Worm (Caenorhabditis elegans): Measurements from ENCODE around the gene hrg-7.

DNA sequence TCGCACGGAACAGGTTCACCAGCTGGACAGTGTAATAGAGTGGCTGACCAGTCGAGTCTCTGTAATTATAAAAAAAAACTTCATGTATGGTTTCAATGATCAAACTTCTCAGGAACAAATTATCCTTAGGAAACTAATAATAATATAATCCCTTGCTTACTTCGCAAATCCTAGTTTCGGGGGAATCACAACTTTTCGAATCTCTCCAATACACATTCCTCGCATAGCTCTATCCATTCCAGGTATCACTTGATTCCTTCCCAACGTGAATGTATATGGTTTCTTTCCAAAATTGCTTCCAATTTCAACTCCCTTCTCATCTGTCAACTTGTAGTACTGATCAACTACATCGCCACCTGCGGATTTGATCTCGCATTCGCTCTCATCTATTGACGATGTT is 44.5 kb downstream of the hrg-7 start:
- no peak for TF ChIP-seq unc-55 (GFP tag; optimal IDR thresholded peaks at IDR 0.05)
- no peak for TF ChIP-seq ceh-16 (tag; optimal IDR thresholded peaks at IDR 0.05)
- TF ChIP-seq nhr-77 (tag; optimal IDR thresholded peaks at IDR 0.05) = no peak
- TF ChIP-seq lsy-2 (tag; optimal IDR thresholded peaks at IDR 0.05) = no peak
- TF ChIP-seq R02D3.7 (tag; optimal IDR thresholded peaks at IDR 0.05) = no peak
- no peak for TF ChIP-seq nhr-11 (tag; optimal IDR thresholded peaks at IDR 0.05)
- no peak for TF ChIP-seq gmeb-1 (tag; optimal IDR thresholded peaks at IDR 0.05)
- no peak for TF ChIP-seq fos-1 (tag; optimal IDR thresholded peaks at IDR 0.05)
- TF ChIP-seq aly-2 (tag; optimal IDR thresholded peaks at IDR 0.05) = no peak
- TF ChIP-seq zag-1 (tag; optimal IDR thresholded peaks at IDR 0.05) = no peak
- no peak for TF ChIP-seq ama-1 (optimal IDR thresholded peaks at IDR 0.05)
- no peak for TF ChIP-seq sma-9 (GFP tag; optimal IDR thresholded peaks at IDR 0.05)
- no peak for TF ChIP-seq sma-9 (tag; optimal IDR thresholded peaks at IDR 0.05)
- no peak for TF ChIP-seq nhr-10 (tag; optimal IDR thresholded peaks at IDR 0.05)
- TF ChIP-seq lin-13 (GFP tag; optimal IDR thresholded peaks at IDR 0.05) = no peak
